Fruit fly (Drosophila melanogaster) whole organism, embryonic: ENCODE measurements around the gene Mst89B.

ENCODE experiments used
- Dip3 ChIP-seq: fragments of 200-800 bp; sonication (Bioruptor generic); optimal IDR thresholded peaks from 3 replicates; lab custom pipeline; 2016; ENCODE audit warnings: missing biosample characterization, missing genetic modification characterization
- lbe ChIP-seq: fragments of 200-800 bp; sonication (Bioruptor generic); optimal IDR thresholded peaks from 2 replicates; lab custom pipeline; 2016; ENCODE audit warnings: missing biosample characterization, mild to moderate bottlenecking, missing genetic modification characterization
- nom ChIP-seq: fragments of 200-800 bp; sonication (Bioruptor generic); optimal IDR thresholded peaks from 2 replicates; lab custom pipeline; 2017; ENCODE audit warnings: missing biosample characterization, missing genetic modification characterization, mild to moderate bottlenecking, moderate library complexity, missing genetic modification reagents

The Mst89B gene

dm6 chr3R:16316747-16317146 is 49.9 kb downstream of the Mst89B start:
- TF ChIP-seq nom = peak; percentile 7
- TF ChIP-seq Dip3 (GFP tag; lab: Kevin White, UChicago) = no peak
- peak; percentile 24 for TF ChIP-seq lbe (GFP tag; lab: Kevin White, UChicago)
- TF ChIP-seq, all 482 proteins: peak for 2
